Fruit fly (Drosophila melanogaster) whole organism, embryonic: ENCODE results near the gene Shc.

ENCODE experiments used
- Atf3 ChIP-seq: fragments of 200-800 bp; sonication (Bioruptor generic); optimal IDR thresholded peaks from 3 replicates; lab custom pipeline; 2016; ENCODE audit warnings: missing biosample characterization, missing genetic modification characterization
- Bdp1 ChIP-seq: fragments of 200-800 bp; sonication (Bioruptor generic); optimal IDR thresholded peaks from 3 replicates; lab custom pipeline; 2016; ENCODE audit warnings: missing biosample characterization, missing genetic modification characterization
- CG10274 ChIP-seq: fragments of 200-800 bp; sonication (Bioruptor generic); optimal IDR thresholded peaks from 3 replicates; lab custom pipeline; 2017; ENCODE audit warnings: missing biosample characterization, mild to moderate bottlenecking, missing genetic modification characterization
- CG10959 ChIP-seq: fragments of 200-800 bp; sonication (Bioruptor generic); IDR thresholded peaks from 2 replicates; pipeline ENCODE4 v1.3.6; 2022; ENCODE audit warnings: missing biosample characterization, missing genetic modification characterization
- CG11723 ChIP-seq: fragments of 200-800 bp; sonication (Bioruptor generic); optimal IDR thresholded peaks from 2 replicates; lab custom pipeline; 2017; ENCODE audit warnings: missing biosample characterization, mild to moderate bottlenecking, missing genetic modification characterization
- CG12744 ChIP-seq: fragments of 200-800 bp; sonication (Bioruptor generic); optimal IDR thresholded peaks from 2 replicates; lab custom pipeline; 2016; ENCODE audit warnings: missing biosample characterization, missing genetic modification characterization
- CG13624 ChIP-seq: fragments of 200-800 bp; sonication (Bioruptor generic); optimal IDR thresholded peaks from 2 replicates; lab custom pipeline; 2016; ENCODE audit warnings: missing biosample characterization, missing genetic modification characterization
- CG15696 ChIP-seq: fragments of 200-800 bp; sonication (Bioruptor generic); optimal IDR thresholded peaks from 2 replicates; lab custom pipeline; 2019; ENCODE audit warnings: missing biosample characterization, mild to moderate bottlenecking, missing genetic modification characterization, moderate library complexity
- CG17359 ChIP-seq: fragments of 200-800 bp; sonication (Bioruptor generic); optimal IDR thresholded peaks from 3 replicates; lab custom pipeline; 2018; ENCODE audit warnings: missing biosample characterization, mild to moderate bottlenecking, missing genetic modification characterization, moderate library complexity
- CG17612 ChIP-seq: fragments of 200-800 bp; sonication (Bioruptor generic); IDR thresholded peaks from 2 replicates; pipeline ENCODE4 v1.3.6; 2022; ENCODE audit warnings: missing biosample characterization, missing genetic modification characterization
- CG17829 ChIP-seq: fragments of 200-800 bp; optimal IDR thresholded peaks from 2 replicates; lab custom pipeline; 2019; ENCODE audit warnings: missing biosample characterization, mild to moderate bottlenecking, missing genetic modification characterization, moderate library complexity
- CG17912 ChIP-seq: fragments of 200-800 bp; sonication (Bioruptor generic); optimal IDR thresholded peaks from 2 replicates; lab custom pipeline; 2018; ENCODE audit warnings: missing biosample characterization, mild to moderate bottlenecking, missing genetic modification characterization
- CG2712 ChIP-seq: fragments of 200-800 bp; optimal IDR thresholded peaks from 3 replicates; lab custom pipeline; 2019; ENCODE audit warnings: missing biosample characterization, mild to moderate bottlenecking, missing genetic modification characterization, moderate library complexity
- CG2875 ChIP-seq: fragments of 200-800 bp; sonication (Bioruptor generic); optimal IDR thresholded peaks from 2 replicates; lab custom pipeline; 2017; ENCODE audit warnings: missing biosample characterization, mild to moderate bottlenecking, missing genetic modification characterization, missing genetic modification reagents
- CG4617 ChIP-seq: fragments of 200-800 bp; sonication (Bioruptor generic); optimal IDR thresholded peaks from 3 replicates; lab custom pipeline; 2016; ENCODE audit warnings: missing biosample characterization, missing genetic modification characterization, borderline replicate concordance
- CG5953 ChIP-seq: fragments of 200-800 bp; sonication (Bioruptor generic); IDR thresholded peaks from 2 replicates; pipeline ENCODE4 v1.3.6; 2022; ENCODE audit warnings: missing biosample characterization, missing genetic modification characterization
- CG7372 ChIP-seq: fragments of 200-800 bp; sonication (Bioruptor generic); IDR thresholded peaks from 2 replicates; pipeline ENCODE4 v1.3.6; 2022; ENCODE audit warnings: missing biosample characterization, missing genetic modification characterization
- CG7987 ChIP-seq: fragments of 200-800 bp; sonication (Bioruptor generic); optimal IDR thresholded peaks from 2 replicates; lab custom pipeline; 2018; ENCODE audit warnings: missing biosample characterization, mild to moderate bottlenecking, missing genetic modification characterization, moderate library complexity
- CG8359 ChIP-seq: fragments of 200-800 bp; sonication (Bioruptor generic); optimal IDR thresholded peaks from 2 replicates; lab custom pipeline; 2017; ENCODE audit warnings: missing biosample characterization, mild to moderate bottlenecking, missing genetic modification characterization, borderline replicate concordance
- CG8478 ChIP-seq: fragments of >200 bp; optimal IDR thresholded peaks from 2 replicates; lab custom pipeline; 2018
- CG8944 ChIP-seq: fragments of 200-800 bp; sonication (Bioruptor generic); optimal IDR thresholded peaks from 3 replicates; lab custom pipeline; 2016; ENCODE audit warnings: missing biosample characterization, missing genetic modification characterization
- HmgD ChIP-seq: fragments of 200-800 bp; sonication (Bioruptor generic); optimal IDR thresholded peaks from 3 replicates; lab custom pipeline; 2016; ENCODE audit warnings: missing biosample characterization, missing genetic modification characterization
- Hsf ChIP-seq: fragments of 200-800 bp; sonication (Bioruptor generic); optimal IDR thresholded peaks from 3 replicates; lab custom pipeline; 2016; ENCODE audit warnings: missing biosample characterization, missing genetic modification characterization
- Lhr ChIP-seq: fragments of 200-800 bp; sonication (Bioruptor generic); optimal IDR thresholded peaks from 3 replicates; lab custom pipeline; 2017; ENCODE audit warnings: mild to moderate bottlenecking, missing biosample characterization, missing genetic modification reagents, missing genetic modification characterization
- Mad ChIP-seq: fragments of 200-800 bp; sonication (Bioruptor generic); optimal IDR thresholded peaks from 2 replicates; lab custom pipeline; 2016; ENCODE audit warnings: missing biosample characterization, missing genetic modification characterization
- Meics ChIP-seq: fragments of 200-800 bp; sonication (Bioruptor generic); optimal IDR thresholded peaks from 2 replicates; lab custom pipeline; 2017; ENCODE audit warnings: missing biosample characterization, mild to moderate bottlenecking, missing genetic modification characterization
- Neu2 ChIP-seq: fragments of 200-800 bp; sonication (Bioruptor generic); optimal IDR thresholded peaks from 3 replicates; lab custom pipeline; 2016; ENCODE audit warnings: missing biosample characterization, missing genetic modification characterization, borderline replicate concordance
- Rx ChIP-seq: fragments of 200-800 bp; sonication (Bioruptor generic); IDR thresholded peaks from 2 replicates; pipeline ENCODE4 v1.3.6; 2022; ENCODE audit warnings: missing biosample characterization, missing genetic modification characterization
- Scr ChIP-seq: fragments of 200-800 bp; sonication (Bioruptor generic); IDR thresholded peaks from 2 replicates; pipeline ENCODE4 v1.3.6; 2022; ENCODE audit warnings: missing biosample characterization, missing genetic modification characterization; ENCODE audit not compliant: partially characterized antibody
- TFAM ChIP-seq: fragments of 200-800 bp; sonication (Bioruptor generic); optimal IDR thresholded peaks from 2 replicates; lab custom pipeline; 2017; ENCODE audit warnings: missing biosample characterization, missing genetic modification characterization, inconsistent platforms
- Taf1 ChIP-seq: fragments of 200-800 bp; sonication (Bioruptor generic); IDR thresholded peaks from 2 replicates; pipeline ENCODE4 v1.3.6; 2022; ENCODE audit warnings: missing biosample characterization, missing genetic modification characterization
- abd-A ChIP-seq: fragments of 200-800 bp; sonication (Bioruptor generic); optimal IDR thresholded peaks from 3 replicates; lab custom pipeline; 2019; ENCODE audit warnings: missing biosample characterization, mild to moderate bottlenecking, missing genetic modification characterization, moderate library complexity
- bowl ChIP-seq: fragments of 200-800 bp; sonication (Bioruptor generic); IDR thresholded peaks from 2 replicates; pipeline ENCODE4 v1.3.6; 2022; ENCODE audit warnings: missing biosample characterization, missing genetic modification characterization
- br ChIP-seq: fragments of >200 bp; optimal IDR thresholded peaks from 2 replicates; lab custom pipeline; 2017
- crol ChIP-seq: fragments of 200-800 bp; sonication (Bioruptor generic); IDR thresholded peaks from 2 replicates; pipeline ENCODE4 v1.3.6; 2022; ENCODE audit warnings: missing biosample characterization, missing genetic modification characterization
- dm ChIP-seq: fragments of 200-800 bp; sonication (Bioruptor generic); optimal IDR thresholded peaks from 3 replicates; lab custom pipeline; 2016; ENCODE audit warnings: missing biosample characterization, missing genetic modification characterization
- gce ChIP-seq: fragments of 200-800 bp; sonication (Bioruptor generic); IDR thresholded peaks from 3 replicates; pipeline ENCODE4 v1.3.6; 2022; ENCODE audit warnings: missing biosample characterization, missing genetic modification characterization
- gem ChIP-seq: fragments of 200-800 bp; sonication (Bioruptor generic); optimal IDR thresholded peaks from 2 replicates; lab custom pipeline; 2019; ENCODE audit warnings: missing biosample characterization, mild to moderate bottlenecking, missing genetic modification characterization, moderate library complexity
- gsb-n ChIP-seq: fragments of 200-800 bp; sonication (Bioruptor generic); optimal IDR thresholded peaks from 3 replicates; lab custom pipeline; 2018; ENCODE audit warnings: missing biosample characterization, mild to moderate bottlenecking, missing genetic modification characterization
- hth ChIP-seq: fragments of >200 bp; optimal IDR thresholded peaks from 2 replicates; lab custom pipeline; 2017; ENCODE audit warnings: inconsistent platforms
- jing ChIP-seq: fragments of 200-800 bp; sonication (Bioruptor generic); optimal IDR thresholded peaks from 2 replicates; lab custom pipeline; 2018; ENCODE audit warnings: missing biosample characterization, mild to moderate bottlenecking, missing genetic modification characterization
- jumu ChIP-seq: fragments of 200-800 bp; sonication (Bioruptor generic); optimal IDR thresholded peaks from 3 replicates; lab custom pipeline; 2016; ENCODE audit warnings: missing biosample characterization, missing genetic modification characterization
- kay ChIP-seq: fragments of 200-800 bp; sonication (Bioruptor generic); optimal IDR thresholded peaks from 2 replicates; lab custom pipeline; 2016; ENCODE audit warnings: missing biosample characterization, missing genetic modification characterization
- knrl ChIP-seq: fragments of 200-800 bp; sonication (Bioruptor generic); IDR thresholded peaks from 3 replicates; pipeline ENCODE4 v1.3.6; 2022; ENCODE audit warnings: missing biosample characterization, missing genetic modification characterization; ENCODE audit not compliant: partially characterized antibody
- p53 ChIP-seq: fragments of 200-800 bp; sonication (Bioruptor generic); optimal IDR thresholded peaks from 2 replicates; lab custom pipeline; 2016; ENCODE audit warnings: missing biosample characterization, missing genetic modification characterization
- peb ChIP-seq: fragments of 200-800 bp; sonication (Bioruptor generic); IDR thresholded peaks from 2 replicates; pipeline ENCODE4 v1.3.6; 2022; ENCODE audit warnings: missing biosample characterization, missing genetic modification characterization
- ro ChIP-seq: fragments of 200-800 bp; sonication (Bioruptor generic); IDR thresholded peaks from 2 replicates; pipeline ENCODE4 v1.3.6; 2022; ENCODE audit warnings: missing biosample characterization, missing genetic modification characterization
- run ChIP-seq: fragments of 200-800 bp; sonication (Bioruptor generic); optimal IDR thresholded peaks from 3 replicates; lab custom pipeline; 2018; ENCODE audit warnings: missing biosample characterization, mild to moderate bottlenecking, missing genetic modification characterization
- sim ChIP-seq: fragments of 200-800 bp; sonication (Bioruptor generic); IDR thresholded peaks from 2 replicates; pipeline ENCODE4 v1.3.6; 2022; ENCODE audit warnings: missing biosample characterization, missing genetic modification characterization
- sima ChIP-seq: fragments of 200-800 bp; sonication (Bioruptor generic); optimal IDR thresholded peaks from 2 replicates; lab custom pipeline; 2016; ENCODE audit warnings: missing biosample characterization, missing genetic modification characterization
- slbo ChIP-seq: fragments of 200-800 bp; sonication (Bioruptor generic); IDR thresholded peaks from 2 replicates; pipeline ENCODE4 v1.3.6; 2022; ENCODE audit warnings: missing biosample characterization, missing genetic modification characterization
- slou ChIP-seq: fragments of 200-800 bp; sonication (Bioruptor generic); optimal IDR thresholded peaks from 3 replicates; lab custom pipeline; 2016; ENCODE audit warnings: missing biosample characterization, missing genetic modification characterization

Gene Shc

DNA sequence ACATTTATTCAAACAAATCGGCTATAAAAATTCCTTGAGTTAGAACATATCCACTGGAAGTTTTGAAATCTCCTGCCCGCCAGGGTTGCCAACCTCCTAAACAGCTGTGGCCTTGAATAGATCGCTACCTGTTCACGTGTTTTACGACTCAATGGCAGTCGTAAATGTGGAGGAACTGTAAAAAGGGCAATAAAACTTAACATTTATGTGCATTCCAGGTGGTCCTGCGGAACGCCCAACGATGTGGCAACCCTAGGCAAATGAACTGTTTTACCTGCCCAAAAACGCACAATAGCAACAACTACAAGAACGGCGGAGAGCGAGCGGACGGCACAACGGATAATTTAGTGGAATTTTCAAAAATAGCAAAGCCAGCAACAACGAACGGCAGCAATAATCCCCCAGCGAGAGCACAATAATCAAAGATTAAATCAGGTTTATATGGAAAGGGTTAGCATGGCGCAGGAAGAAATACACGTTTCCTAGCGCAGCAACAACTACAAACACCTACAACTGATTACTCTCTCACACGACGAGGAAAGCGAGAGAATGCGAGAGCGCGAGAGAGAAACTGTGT lies 34.9 kb downstream of the Shc start (continued):
- TF ChIP-seq CG4617 (GFP tag; lab: Kevin White, UChicago): no peak
- no peak for TF ChIP-seq Bdp1 (GFP tag; lab: Kevin White, UChicago)
- no peak for TF ChIP-seq gce (GFP tag; lab: Robert Waterston, UW)
- no peak for TF ChIP-seq ro (GFP tag; lab: Robert Waterston, UW)
- no peak for TF ChIP-seq slou
- TF ChIP-seq CG17612: no peak
- TF ChIP-seq CG2712 (tag; lab: Kevin White, UChicago): no peak
- peak; percentile 13 for TF ChIP-seq dm
- no peak for TF ChIP-seq CG8359 (GFP tag; lab: Kevin White, UChicago)
- peak; percentile 16 for TF ChIP-seq CG7987
- TF ChIP-seq CG8944 (GFP tag; lab: Kevin White, UChicago): no peak
- no peak for TF ChIP-seq p53 (GFP tag; lab: Kevin White, UChicago)
- no peak for TF ChIP-seq CG7372 (GFP tag; lab: Robert Waterston, UW)
- peak; percentile 18; the same call in 1 of the 2 replicates for TF ChIP-seq CG10959 (GFP tag; lab: Robert Waterston, UW)
- peak; percentile 76 for TF ChIP-seq abd-A (tag; lab: Kevin White, UChicago)
- no peak for TF ChIP-seq CG11723
- no peak for TF ChIP-seq CG17829 (tag; lab: Kevin White, UChicago)
- TF ChIP-seq Taf1 (GFP tag; lab: Robert Waterston, UW): no peak
- no peak for TF ChIP-seq Rx (GFP tag; lab: Robert Waterston, UW)
- peak; percentile 12; the same call in 1 of the 2 replicates for TF ChIP-seq peb
- TF ChIP-seq slbo: peak; percentile 59
- TF ChIP-seq Meics: no peak
- no peak for TF ChIP-seq bowl (GFP tag; lab: Robert Waterston, UW)
- no peak for TF ChIP-seq kay (GFP tag; lab: Kevin White, UChicago)
- no peak for TF ChIP-seq Lhr (GFP tag; lab: Kevin White, UChicago)
- TF ChIP-seq CG13624 (GFP tag; lab: Kevin White, UChicago): no peak
- TF ChIP-seq CG17359: peak; percentile 65
- TF ChIP-seq br (lab: Kevin White, UChicago): no peak
- peak; percentile 11 for TF ChIP-seq jing (GFP tag; lab: Kevin White, UChicago)
- no peak for TF ChIP-seq Scr
- no peak for TF ChIP-seq CG17912 (GFP tag; lab: Kevin White, UChicago)
- TF ChIP-seq TFAM (GFP tag; lab: Kevin White, UChicago): no peak
- TF ChIP-seq HmgD: no peak
- TF ChIP-seq sima (GFP tag; lab: Kevin White, UChicago): no peak
- peak; percentile 29 for TF ChIP-seq Hsf
- no peak for TF ChIP-seq knrl (GFP tag; lab: Robert Waterston, UW)
- no peak for TF ChIP-seq sim (GFP tag; lab: Robert Waterston, UW)
- TF ChIP-seq CG15696 (tag; lab: Kevin White, UChicago): no peak
- TF ChIP-seq Mad (GFP tag; lab: Kevin White, UChicago): no peak
- TF ChIP-seq CG10274 (GFP tag; lab: Kevin White, UChicago): peak; percentile 23
- TF ChIP-seq gsb-n: no peak
- TF ChIP-seq CG2875 (GFP tag; lab: Kevin White, UChicago): no peak
- no peak for TF ChIP-seq hth (lab: Kevin White, UChicago)
- peak; percentile 18 for TF ChIP-seq gem (tag; lab: Kevin White, UChicago)
- peak; percentile 44 for TF ChIP-seq Neu2 (GFP tag; lab: Kevin White, UChicago)
- peak; percentile 58 for TF ChIP-seq jumu (GFP tag; lab: Kevin White, UChicago)
- TF ChIP-seq CG5953 (GFP tag; lab: Robert Waterston, UW): peak; percentile 58; the same call in 1 of the 2 replicates
- no peak for TF ChIP-seq CG12744 (GFP tag; lab: Kevin White, UChicago)
- TF ChIP-seq CG8478 (lab: Kevin White, UChicago): no peak
- 0 out of 2 replicates have a peak, but pooled peaks have one; percentile 9 for TF ChIP-seq crol (GFP tag; lab: Robert Waterston, UW)
- no peak for TF ChIP-seq Atf3 (GFP tag; lab: Kevin White, UChicago)
- TF ChIP-seq run: no peak
